Worm (Caenorhabditis elegans) whole organism, L3 larva: ENCODE measurements around the gene ZC443.2.
A peak's percentile ranks its signal among the peaks of the same experiment; 100 is the strongest.

Experiments used
- R02D3.7 ChIP-seq: fragments of 150-350 bp; optimal IDR thresholded peaks from 2 replicates; lab custom pipeline; 2014; ENCODE audit warnings: missing biosample characterization, missing genetic modification characterization
- ZK546.5 ChIP-seq: sonication (generic microtip); optimal IDR thresholded peaks from 2 replicates; lab custom pipeline; 2017; ENCODE audit warnings: missing biosample characterization, missing genetic modification characterization
- aly-2 ChIP-seq: fragments of 150-350 bp; optimal IDR thresholded peaks from 2 replicates; lab custom pipeline; 2014; ENCODE audit warnings: missing biosample characterization, missing genetic modification characterization
- ama-1 ChIP-seq: fragments of 150-350 bp; optimal IDR thresholded peaks from 2 replicates; lab custom pipeline; 2018
- ceh-16 ChIP-seq: sonication (generic microtip); optimal IDR thresholded peaks from 2 replicates; lab custom pipeline; 2017; ENCODE audit warnings: missing biosample characterization, missing genetic modification characterization
- ceh-28 ChIP-seq: fragments of 150-350 bp; optimal IDR thresholded peaks from 2 replicates; lab custom pipeline; 2014; ENCODE audit warnings: missing biosample characterization, missing genetic modification reagents, missing genetic modification characterization
- ceh-82 ChIP-seq: fragments of 150-350 bp; optimal IDR thresholded peaks from 2 replicates; lab custom pipeline; 2014; ENCODE audit warnings: missing biosample characterization, missing genetic modification characterization
- ceh-9 ChIP-seq: sonication (generic microtip); optimal IDR thresholded peaks from 2 replicates; lab custom pipeline; 2018; ENCODE audit warnings: missing biosample characterization, missing genetic modification characterization
- daf-12 ChIP-seq: fragments of 150-350 bp; optimal IDR thresholded peaks from 2 replicates; lab custom pipeline; 2014; ENCODE audit warnings: missing biosample characterization, missing genetic modification reagents, missing genetic modification characterization
- egl-27 ChIP-seq: sonication (generic microtip); optimal IDR thresholded peaks from 4 replicates; lab custom pipeline; 2017; ENCODE audit warnings: missing biosample characterization, missing genetic modification reagents, missing genetic modification characterization
- elt-1 ChIP-seq: fragments of 150-350 bp; optimal IDR thresholded peaks from 2 replicates; lab custom pipeline; 2014; ENCODE audit warnings: missing biosample characterization, missing genetic modification characterization
- elt-2 ChIP-seq: sonication (generic microtip); optimal IDR thresholded peaks from 2 replicates; lab custom pipeline; 2016; ENCODE audit warnings: missing genetic modification reagents, mild to moderate bottlenecking, missing genetic modification characterization, missing compliant biosample characterization
- elt-3 ChIP-seq, 3 experiments: fragments of 150-350 bp in 1 of 3; sonication (generic microtip) in 2 of 3; optimal IDR thresholded peaks; 2 replicates in 2 of 3; 4 replicates in 1 of 3; lab custom pipeline; 2014 to 2017; ENCODE audit warnings: missing biosample characterization in 3 of 3, missing genetic modification characterization in 3 of 3
- eor-1 ChIP-seq, 2 experiments: fragments of 150-350 bp; optimal IDR thresholded peaks; 2 replicates each; lab custom pipeline; 2014 to 2018; ENCODE audit warnings: missing biosample characterization in 2 of 2, missing genetic modification characterization in 2 of 2
- fkh-2 ChIP-seq: fragments of 150-350 bp; optimal IDR thresholded peaks from 2 replicates; lab custom pipeline; 2014; ENCODE audit warnings: missing biosample characterization, missing genetic modification reagents, missing genetic modification characterization
- fos-1 ChIP-seq: fragments of 150-350 bp; optimal IDR thresholded peaks from 2 replicates; lab custom pipeline; 2014; ENCODE audit warnings: missing biosample characterization, missing genetic modification characterization
- hmg-11 ChIP-seq: sonication (generic microtip); optimal IDR thresholded peaks from 2 replicates; lab custom pipeline; 2016; ENCODE audit warnings: missing genetic modification characterization, missing compliant biosample characterization
- jun-1 ChIP-seq: fragments of 150-350 bp; optimal IDR thresholded peaks from 2 replicates; lab custom pipeline; 2014; ENCODE audit warnings: missing biosample characterization, missing genetic modification reagents, missing genetic modification characterization
- lin-15B ChIP-seq: fragments of 150-350 bp; optimal IDR thresholded peaks from 2 replicates; lab custom pipeline; 2014; ENCODE audit warnings: missing biosample characterization, missing genetic modification characterization
- lin-39 ChIP-seq: fragments of 150-350 bp; optimal IDR thresholded peaks from 2 replicates; lab custom pipeline; 2018; ENCODE audit warnings: missing biosample characterization, missing genetic modification reagents, missing genetic modification characterization
- lsy-12 ChIP-seq: sonication (generic microtip); optimal IDR thresholded peaks from 2 replicates; lab custom pipeline; 2016; ENCODE audit warnings: mild to moderate bottlenecking, missing genetic modification characterization, missing compliant biosample characterization
- mdl-1 ChIP-seq: fragments of 150-350 bp; optimal IDR thresholded peaks from 2 replicates; lab custom pipeline; 2014; ENCODE audit warnings: missing biosample characterization, missing genetic modification characterization
- mml-1 ChIP-seq: fragments of 150-350 bp; sonication (generic microtip); optimal IDR thresholded peaks from 3 replicates; lab custom pipeline; 2014; ENCODE audit warnings: missing biosample characterization, missing genetic modification characterization
- nfya-1 ChIP-seq: sonication (generic microtip); optimal IDR thresholded peaks from 2 replicates; lab custom pipeline; 2017; ENCODE audit warnings: missing genetic modification characterization, mild to moderate bottlenecking, missing compliant biosample characterization, antibody characterized with exemption, moderate library complexity; ENCODE audit not compliant: insufficient read depth
- nhr-11 ChIP-seq: fragments of 150-350 bp; optimal IDR thresholded peaks from 2 replicates; lab custom pipeline; 2014; ENCODE audit warnings: missing biosample characterization, missing genetic modification characterization
- nhr-23 ChIP-seq: fragments of 150-350 bp; optimal IDR thresholded peaks from 2 replicates; lab custom pipeline; 2014; ENCODE audit warnings: missing biosample characterization, missing genetic modification reagents, missing genetic modification characterization
- nhr-237 ChIP-seq: fragments of 150-350 bp; optimal IDR thresholded peaks from 2 replicates; lab custom pipeline; 2014; ENCODE audit warnings: missing biosample characterization, missing genetic modification characterization
- nhr-25 ChIP-seq: sonication (generic microtip); optimal IDR thresholded peaks from 2 replicates; lab custom pipeline; 2017; ENCODE audit warnings: missing biosample characterization, missing genetic modification characterization
- nhr-28 ChIP-seq: fragments of 150-350 bp; optimal IDR thresholded peaks from 2 replicates; lab custom pipeline; 2014; ENCODE audit warnings: missing biosample characterization, missing genetic modification characterization
- nhr-43 ChIP-seq: sonication (generic microtip); optimal IDR thresholded peaks from 2 replicates; lab custom pipeline; 2016; ENCODE audit warnings: mild to moderate bottlenecking, missing genetic modification characterization, missing compliant biosample characterization; ENCODE audit not compliant: poor library complexity, severe bottlenecking
- nhr-76 ChIP-seq: fragments of 150-350 bp; sonication (generic microtip); optimal IDR thresholded peaks from 5 replicates; lab custom pipeline; 2014; ENCODE audit warnings: missing biosample characterization, missing genetic modification characterization
- nhr-77 ChIP-seq: fragments of 150-350 bp; optimal IDR thresholded peaks from 2 replicates; lab custom pipeline; 2014; ENCODE audit warnings: missing biosample characterization, missing genetic modification characterization
- pqm-1 ChIP-seq: fragments of 150-350 bp; optimal IDR thresholded peaks from 2 replicates; lab custom pipeline; 2017; ENCODE audit warnings: missing biosample characterization, missing genetic modification characterization, inconsistent platforms
- sea-2 ChIP-seq: fragments of 150-350 bp; sonication (generic microtip); optimal IDR thresholded peaks from 4 replicates; lab custom pipeline; 2014; ENCODE audit warnings: missing biosample characterization, missing genetic modification reagents, missing genetic modification characterization
- skn-1 ChIP-seq: fragments of 150-350 bp; optimal IDR thresholded peaks from 2 replicates; lab custom pipeline; 2014; ENCODE audit warnings: missing biosample characterization, missing genetic modification characterization
- snpc-4 ChIP-seq: fragments of 150-350 bp; optimal IDR thresholded peaks from 2 replicates; lab custom pipeline; 2014; ENCODE audit warnings: missing biosample characterization, missing genetic modification characterization
- tbx-2 ChIP-seq: sonication (generic microtip); optimal IDR thresholded peaks from 2 replicates; lab custom pipeline; 2016; ENCODE audit warnings: mild to moderate bottlenecking, missing genetic modification characterization, missing compliant biosample characterization
- unc-39 ChIP-seq: sonication (generic microtip); optimal IDR thresholded peaks from 4 replicates; lab custom pipeline; 2017; ENCODE audit warnings: missing biosample characterization, missing genetic modification characterization
- unc-62 ChIP-seq: fragments of 150-350 bp; sonication (generic microtip); optimal IDR thresholded peaks from 4 replicates; lab custom pipeline; 2014; ENCODE audit warnings: missing biosample characterization, missing genetic modification reagents, missing genetic modification characterization
- zag-1 ChIP-seq: fragments of 150-350 bp; optimal IDR thresholded peaks from 2 replicates; lab custom pipeline; 2014; ENCODE audit warnings: missing biosample characterization, missing genetic modification characterization
- ztf-4 ChIP-seq: fragments of 150-350 bp; optimal IDR thresholded peaks from 2 replicates; lab custom pipeline; 2014; ENCODE audit warnings: missing biosample characterization, missing genetic modification characterization

ZC443.2 gene

ce11 chrV:12827219-12827618, 16.2 kb upstream of the ZC443.2 start, which contains the start of gene ugt-15:
TSS of gene ugt-15 (plus strand) at chrV:12827519.
- TF ChIP-seq eor-1 (tag; optimal IDR thresholded peaks at IDR 0.05; lab: Kevin White, UChicago) (no peak), pqm-1 (peak; percentile 22), elt-2 (tag; lab: Kevin White, UChicago) (peak; percentile 13)

ce11 chrV:12824777-12825176, 13.8 kb upstream of the ZC443.2 start, which contains the start of gene ugt-16:
TSS of gene ugt-16 (plus strand) at chrV:12825024.
- TF ChIP-seq nhr-25, result no peak
- no peak for TF ChIP-seq tbx-2 (tag; lab: Kevin White, UChicago)
- peak; percentile 53 for TF ChIP-seq pqm-1
- TF ChIP-seq elt-2 (tag; lab: Kevin White, UChicago), result peak; percentile 71

- TF ChIP-seq zag-1 (tag; lab: Kevin White, UChicago), result no peak
- no peak for TF ChIP-seq ZK546.5
- TF ChIP-seq nhr-76 (tag; lab: Kevin White, UChicago), result no peak
- TF ChIP-seq pqm-1, result peak; percentile 89
- no peak for TF ChIP-seq ceh-28 (tag; lab: Kevin White, UChicago)
- no peak for TF ChIP-seq elt-1 (tag; lab: Kevin White, UChicago)
- TF ChIP-seq mml-1 (tag; lab: Kevin White, UChicago), result no peak
- TF ChIP-seq elt-2 (tag; lab: Kevin White, UChicago), result peak; percentile 77
- TF ChIP-seq sea-2 (GFP tag; lab: Kevin White, UChicago), result no peak
- TF ChIP-seq nhr-25, result no peak
- TF ChIP-seq jun-1, result peak; percentile 26
- no peak for TF ChIP-seq nhr-23 (tag; lab: Kevin White, UChicago)
- TF ChIP-seq nhr-237 (tag; lab: Kevin White, UChicago), result no peak
These were observed 11.1 kb upstream of the ZC443.2 start for ce11 chrV:12822065-12822464.

- TF ChIP-seq lin-15B (tag; lab: Kevin White, UChicago) (no peak), mml-1 (tag; lab: Kevin White, UChicago) (no peak), eor-1 (tag; optimal IDR thresholded peaks at IDR 0.05; lab: Kevin White, UChicago) (no peak), unc-39 (tag; lab: Kevin White, UChicago) (no peak), fos-1 (tag; lab: Kevin White, UChicago) (no peak), ceh-16 (tag; lab: Kevin White, UChicago) (no peak), egl-27 (tag; lab: Kevin White, UChicago) (no peak), ceh-9 (tag; lab: Kevin White, UChicago) (no peak), snpc-4 (tag; lab: Kevin White, UChicago) (no peak), jun-1 (peak; percentile 65), elt-2 (tag; lab: Kevin White, UChicago) (peak; percentile 31), pqm-1 (peak; percentile 68)
These were observed 8.9 kb upstream of the ZC443.2 start, which contains the start of the genes ZC443.4 and ugt-18 for ce11 chrV:12819792-12820453. TSS of gene ZC443.4 (minus strand) at chrV:12819886. TSS of gene ugt-18 (plus strand) at chrV:12820260.

ce11 chrV:12819155-12819554, 8.2 kb upstream of the ZC443.2 start:
- TF ChIP-seq hmg-11, result no peak
- no peak for TF ChIP-seq skn-1
- TF ChIP-seq pqm-1, result no peak
- TF ChIP-seq fkh-2 (tag; lab: Kevin White, UChicago), result no peak
- no peak for TF ChIP-seq jun-1
- TF ChIP-seq elt-1 (tag; lab: Kevin White, UChicago), result no peak
- TF ChIP-seq ztf-4 (tag; lab: Kevin White, UChicago), result no peak
- TF ChIP-seq ceh-82 (tag; lab: Kevin White, UChicago), result no peak
- no peak for TF ChIP-seq unc-39 (tag; lab: Kevin White, UChicago)
- peak; percentile 36 for TF ChIP-seq mdl-1
- TF ChIP-seq sea-2 (GFP tag; lab: Kevin White, UChicago), result no peak
- peak; percentile 84 for TF ChIP-seq lin-39
- TF ChIP-seq egl-27 (tag; lab: Kevin White, UChicago), result no peak
- TF ChIP-seq ceh-16 (tag; lab: Kevin White, UChicago), result no peak
- no peak for TF ChIP-seq lsy-12 (tag; lab: Kevin White, UChicago)
- TF ChIP-seq snpc-4 (tag; lab: Kevin White, UChicago), result no peak
- no peak for TF ChIP-seq nhr-28
- no peak for TF ChIP-seq ceh-9 (tag; lab: Kevin White, UChicago)
- TF ChIP-seq elt-3 (tag; optimal IDR thresholded peaks at IDR 0.05; lab: Kevin White, UChicago), result no peak
- TF ChIP-seq daf-12, result no peak
- peak; percentile 73 for TF ChIP-seq nfya-1
- TF ChIP-seq R02D3.7, result no peak
- no peak for TF ChIP-seq unc-62
- TF ChIP-seq nhr-77 (tag; lab: Kevin White, UChicago), result no peak
- TF ChIP-seq aly-2, result no peak
- no peak for TF ChIP-seq nhr-43 (tag; lab: Kevin White, UChicago)
- TF ChIP-seq nhr-25, result no peak
- TF ChIP-seq ama-1 (lab: Kevin White, UChicago), result peak; percentile 24
- no peak for TF ChIP-seq fos-1 (tag; lab: Kevin White, UChicago)
- TF ChIP-seq zag-1 (tag; lab: Kevin White, UChicago), result no peak
- TF ChIP-seq tbx-2 (tag; lab: Kevin White, UChicago), result no peak
- no peak for TF ChIP-seq nhr-11 (tag; lab: Kevin White, UChicago)
- peak; percentile 21 for TF ChIP-seq lin-15B (tag; lab: Kevin White, UChicago)
- TF ChIP-seq ceh-28 (tag; lab: Kevin White, UChicago), result no peak
